Worm (Caenorhabditis elegans) whole organism, L4 larva: ENCODE data around the gene spat-1.

Experiments
- R02D3.7 ChIP-seq: fragments of 150-350 bp; sonication (generic microtip); optimal IDR thresholded peaks from 3 replicates; lab custom pipeline; 2014; ENCODE audit warnings: missing biosample characterization, missing genetic modification characterization
- ZK546.5 ChIP-seq, 2 experiments: sonication (generic microtip); optimal IDR thresholded peaks; 2 replicates each; lab custom pipeline; 2017; ENCODE audit warnings: missing biosample characterization in 2 of 2, missing genetic modification characterization in 2 of 2
- daf-16 ChIP-seq, 3 experiments: sonication (generic microtip); optimal IDR thresholded peaks; 2 replicates each; lab custom pipeline; 2016 to 2017; ENCODE audit warnings: missing genetic modification characterization in 3 of 3, missing genetic modification reagents in 3 of 3, mild to moderate bottlenecking in 2 of 3, missing compliant biosample characterization in 2 of 3, missing biosample characterization in 1 of 3, moderate library complexity in 1 of 3
- dpl-1 ChIP-seq: fragments of 150-350 bp; optimal IDR thresholded peaks from 2 replicates; lab custom pipeline; 2014; ENCODE audit warnings: missing biosample characterization, missing genetic modification reagents, missing genetic modification characterization
- fkh-10 ChIP-seq: fragments of 150-350 bp; optimal IDR thresholded peaks from 2 replicates; lab custom pipeline; 2014; ENCODE audit warnings: missing biosample characterization, missing genetic modification reagents, missing genetic modification characterization
- mdl-1 ChIP-seq, 2 experiments: fragments of 150-350 bp in 1 of 2; sonication (generic microtip) in 1 of 2; optimal IDR thresholded peaks; 2 replicates each; lab custom pipeline; 2014 to 2017; ENCODE audit warnings: missing biosample characterization in 2 of 2, missing genetic modification characterization in 2 of 2
- mes-2 ChIP-seq: sonication (generic microtip); optimal IDR thresholded peaks from 2 replicates; lab custom pipeline; 2016; ENCODE audit warnings: missing genotype, mild to moderate bottlenecking, missing genetic modification characterization, missing compliant biosample characterization; ENCODE audit not compliant: poor library complexity, severe bottlenecking
- nhr-6 ChIP-seq: fragments of 150-350 bp; optimal IDR thresholded peaks from 2 replicates; lab custom pipeline; 2014; ENCODE audit warnings: missing biosample characterization, missing genetic modification characterization
- pqm-1 ChIP-seq: sonication (generic microtip); optimal IDR thresholded peaks from 2 replicates; lab custom pipeline; 2017; ENCODE audit warnings: missing biosample characterization, missing genetic modification characterization
- spr-1 ChIP-seq: sonication (generic microtip); optimal IDR thresholded peaks from 2 replicates; lab custom pipeline; 2016; ENCODE audit warnings: mild to moderate bottlenecking, missing genetic modification characterization, missing compliant biosample characterization
- spr-3 ChIP-seq: fragments of 200-800 bp; sonication (Bioruptor generic); optimal IDR thresholded peaks from 2 replicates; lab custom pipeline; 2018; ENCODE audit warnings: mild to moderate bottlenecking, missing genetic modification characterization, missing compliant biosample characterization
- tag-97 ChIP-seq: fragments of 200-800 bp; sonication (Bioruptor generic); IDR thresholded peaks from 2 replicates; pipeline ENCODE4 v1.3.6; 2022; ENCODE audit warnings: missing genetic modification characterization, missing compliant biosample characterization
- unc-39 ChIP-seq: sonication (generic microtip); optimal IDR thresholded peaks from 2 replicates; lab custom pipeline; 2017; ENCODE audit warnings: missing biosample characterization, missing genetic modification characterization

- no peak for TF ChIP-seq nhr-6 (tag; lab: Kevin White, UChicago)
- TF ChIP-seq mes-2 (tag; lab: Kevin White, UChicago) = no peak
- TF ChIP-seq dpl-1 (GFP tag; lab: Kevin White, UChicago) = no peak
- no peak for TF ChIP-seq ZK546.5 (tag; optimal IDR thresholded peaks at IDR 0.05; lab: Kevin White, UChicago)
- TF ChIP-seq fkh-10 = no peak
- no peak for TF ChIP-seq daf-16 (GFP tag; optimal IDR thresholded peaks at IDR 0.05; lab: Kevin White, UChicago)
- TF ChIP-seq daf-16 (tag; optimal IDR thresholded peaks at IDR 0.05; lab: Kevin White, UChicago) = no peak
- no peak for TF ChIP-seq R02D3.7
- no peak for TF ChIP-seq unc-39 (tag; lab: Kevin White, UChicago)
- no peak for TF ChIP-seq mdl-1 (tag; optimal IDR thresholded peaks at IDR 0.05; lab: Kevin White, UChicago)
- TF ChIP-seq spr-1 (tag; lab: Kevin White, UChicago) = no peak
- no peak for TF ChIP-seq tag-97 (GFP tag; lab: Robert Waterston, UW)
- no peak for TF ChIP-seq spr-3 (GFP tag; lab: Kevin White, UChicago)
- no peak for TF ChIP-seq pqm-1 (tag; lab: Kevin White, UChicago)
Observed at ce11 chrII:14525013-14525412, 3.5 kb upstream of the spat-1 start, which contains the start of gene F57C2.4.
